Fruit fly (Drosophila melanogaster) whole organism, embryonic: ENCODE measurements around the gene dbe.

ENCODE experiments used
- Aef1 ChIP-seq: fragments of 200-800 bp; sonication (Bioruptor generic); IDR thresholded peaks from 3 replicates; pipeline ENCODE4 v1.3.6; 2022; ENCODE audit warnings: missing biosample characterization, missing genetic modification characterization
- B-H1 ChIP-seq: fragments of 200-800 bp; sonication (Bioruptor generic); IDR thresholded peaks from 3 replicates; pipeline ENCODE4 v1.3.6; 2022; ENCODE audit warnings: missing biosample characterization, missing genetic modification characterization
- Bteb2 ChIP-seq: fragments of 200-800 bp; sonication (Bioruptor generic); optimal IDR thresholded peaks from 2 replicates; lab custom pipeline; 2016; ENCODE audit warnings: missing biosample characterization, missing genetic modification characterization
- CG12391 ChIP-seq: fragments of 200-800 bp; sonication (Bioruptor generic); optimal IDR thresholded peaks from 3 replicates; lab custom pipeline; 2018; ENCODE audit warnings: missing biosample characterization, mild to moderate bottlenecking, missing genetic modification characterization, moderate library complexity
- CG13624 ChIP-seq: fragments of 200-800 bp; sonication (Bioruptor generic); optimal IDR thresholded peaks from 2 replicates; lab custom pipeline; 2016; ENCODE audit warnings: missing biosample characterization, missing genetic modification characterization
- CG15696 ChIP-seq: fragments of 200-800 bp; sonication (Bioruptor generic); optimal IDR thresholded peaks from 2 replicates; lab custom pipeline; 2019; ENCODE audit warnings: missing biosample characterization, mild to moderate bottlenecking, missing genetic modification characterization, moderate library complexity
- CG1602 ChIP-seq: fragments of 200-800 bp; sonication (Bioruptor generic); optimal IDR thresholded peaks from 3 replicates; lab custom pipeline; 2016; ENCODE audit warnings: missing biosample characterization, missing genetic modification characterization
- CG16779 ChIP-seq: fragments of 200-800 bp; sonication (Bioruptor generic); IDR thresholded peaks from 2 replicates; pipeline ENCODE4 v1.3.6; 2022; ENCODE audit warnings: missing biosample characterization, missing genetic modification characterization
- CG17359 ChIP-seq: fragments of 200-800 bp; sonication (Bioruptor generic); optimal IDR thresholded peaks from 3 replicates; lab custom pipeline; 2018; ENCODE audit warnings: missing biosample characterization, mild to moderate bottlenecking, missing genetic modification characterization, moderate library complexity
- CG17829 ChIP-seq: fragments of 200-800 bp; optimal IDR thresholded peaks from 2 replicates; lab custom pipeline; 2019; ENCODE audit warnings: missing biosample characterization, mild to moderate bottlenecking, missing genetic modification characterization, moderate library complexity
- CG18011 ChIP-seq: fragments of 200-800 bp; sonication (Bioruptor generic); optimal IDR thresholded peaks from 2 replicates; lab custom pipeline; 2017; ENCODE audit warnings: missing biosample characterization, missing genetic modification characterization, mild to moderate bottlenecking, moderate library complexity, missing genotype
- CG30403 ChIP-seq: fragments of 200-800 bp; sonication (Bioruptor generic); optimal IDR thresholded peaks from 3 replicates; lab custom pipeline; 2016; ENCODE audit warnings: missing biosample characterization, missing genetic modification characterization
- CG33213 ChIP-seq: fragments of 200-800 bp; sonication (Bioruptor generic); optimal IDR thresholded peaks from 3 replicates; lab custom pipeline; 2016; ENCODE audit warnings: missing biosample characterization, missing genetic modification characterization
- CG4820 ChIP-seq: fragments of 200-800 bp; sonication (Bioruptor generic); optimal IDR thresholded peaks from 3 replicates; lab custom pipeline; 2016; ENCODE audit warnings: missing biosample characterization, missing genetic modification characterization
- CG5245 ChIP-seq: fragments of 200-800 bp; sonication (Bioruptor generic); optimal IDR thresholded peaks from 3 replicates; lab custom pipeline; 2016; ENCODE audit warnings: missing biosample characterization, missing genetic modification characterization
- CG5953 ChIP-seq: fragments of 200-800 bp; sonication (Bioruptor generic); IDR thresholded peaks from 2 replicates; pipeline ENCODE4 v1.3.6; 2022; ENCODE audit warnings: missing biosample characterization, missing genetic modification characterization
- CG6791 ChIP-seq: fragments of 200-800 bp; sonication (Bioruptor generic); IDR thresholded peaks from 3 replicates; pipeline ENCODE4 v1.3.6; 2022; ENCODE audit warnings: missing biosample characterization, missing genetic modification characterization; ENCODE audit not compliant: partially characterized antibody
- CG7372 ChIP-seq: fragments of 200-800 bp; sonication (Bioruptor generic); IDR thresholded peaks from 2 replicates; pipeline ENCODE4 v1.3.6; 2022; ENCODE audit warnings: missing biosample characterization, missing genetic modification characterization
- CG7745 ChIP-seq: fragments of 200-800 bp; sonication (Bioruptor generic); optimal IDR thresholded peaks from 2 replicates; lab custom pipeline; 2018; ENCODE audit warnings: missing biosample characterization, mild to moderate bottlenecking, missing genetic modification characterization, moderate library complexity
- CG8765 ChIP-seq: fragments of 200-800 bp; sonication (Bioruptor generic); IDR thresholded peaks from 2 replicates; pipeline ENCODE4 v1.3.6; 2022; ENCODE audit warnings: missing biosample characterization, missing genetic modification characterization
- CG8944 ChIP-seq: fragments of 200-800 bp; sonication (Bioruptor generic); optimal IDR thresholded peaks from 3 replicates; lab custom pipeline; 2016; ENCODE audit warnings: missing biosample characterization, missing genetic modification characterization
- CkIIα-i1 ChIP-seq: fragments of 200-800 bp; sonication (Bioruptor generic); IDR thresholded peaks from 2 replicates; pipeline ENCODE4 v1.3.6; 2022; ENCODE audit warnings: missing biosample characterization, missing genetic modification characterization
- D19A ChIP-seq: fragments of 200-800 bp; optimal IDR thresholded peaks from 3 replicates; lab custom pipeline; 2019; ENCODE audit warnings: missing biosample characterization, mild to moderate bottlenecking, missing genetic modification characterization, moderate library complexity
- ERR ChIP-seq: fragments of 200-800 bp; sonication (Bioruptor generic); optimal IDR thresholded peaks from 2 replicates; lab custom pipeline; 2016; ENCODE audit warnings: missing biosample characterization, missing genetic modification characterization
- Ets97D ChIP-seq: fragments of 200-800 bp; sonication (Bioruptor generic); optimal IDR thresholded peaks from 3 replicates; lab custom pipeline; 2016; ENCODE audit warnings: missing biosample characterization, missing genetic modification characterization
- HmgZ ChIP-seq: fragments of 200-800 bp; sonication (Bioruptor generic); optimal IDR thresholded peaks from 2 replicates; lab custom pipeline; 2018; ENCODE audit warnings: missing biosample characterization, mild to moderate bottlenecking, missing genetic modification characterization
- Hr39 ChIP-seq: fragments of >200 bp; optimal IDR thresholded peaks from 2 replicates; lab custom pipeline; 2017
- NFAT ChIP-seq: fragments of 200-800 bp; sonication (Bioruptor generic); IDR thresholded peaks from 2 replicates; pipeline ENCODE4 v1.3.6; 2022; ENCODE audit warnings: missing biosample characterization, missing genetic modification characterization
- NfI ChIP-seq: fragments of 200-800 bp; sonication (Bioruptor generic); optimal IDR thresholded peaks from 3 replicates; lab custom pipeline; 2018; ENCODE audit warnings: missing biosample characterization, mild to moderate bottlenecking, missing genetic modification characterization, moderate library complexity
- Sry-β ChIP-seq: fragments of 200-800 bp; sonication (Bioruptor generic); optimal IDR thresholded peaks from 2 replicates; lab custom pipeline; 2018; ENCODE audit warnings: missing biosample characterization, mild to moderate bottlenecking, missing genetic modification characterization, moderate library complexity
- Trl ChIP-seq, 3 experiments: fragments of >200 bp in 2 of 3; fragments of 200-800 bp in 1 of 3; sonication (Bioruptor generic) in 1 of 3; optimal IDR thresholded peaks; 2 replicates in 1 of 3; 3 replicates in 2 of 3; lab custom pipeline; 2016 to 2017; ENCODE audit warnings: missing biosample characterization in 1 of 3, missing genetic modification characterization in 1 of 3
- ato ChIP-seq: fragments of 200-800 bp; sonication (Bioruptor generic); IDR thresholded peaks from 2 replicates; pipeline ENCODE4 v1.3.6; 2022; ENCODE audit warnings: missing biosample characterization, missing genetic modification characterization; ENCODE audit not compliant: partially characterized antibody
- bab2 ChIP-seq: fragments of 200-800 bp; sonication (Bioruptor generic); optimal IDR thresholded peaks from 2 replicates; lab custom pipeline; 2016; ENCODE audit warnings: missing biosample characterization, missing genetic modification characterization
- da ChIP-seq: fragments of 200-800 bp; sonication (Bioruptor generic); optimal IDR thresholded peaks from 2 replicates; lab custom pipeline; 2016; ENCODE audit warnings: missing biosample characterization, missing genetic modification characterization
- eve ChIP-seq, 2 experiments: fragments of >200 bp; optimal IDR thresholded peaks; 2 replicates each; lab custom pipeline; 2017; ENCODE audit warnings: missing biosample characterization in 2 of 2, missing genetic modification characterization in 2 of 2
- fd64A ChIP-seq: fragments of 200-800 bp; sonication (Bioruptor generic); optimal IDR thresholded peaks from 3 replicates; lab custom pipeline; 2018; ENCODE audit warnings: missing biosample characterization, mild to moderate bottlenecking, missing genetic modification characterization
- jumu ChIP-seq: fragments of 200-800 bp; sonication (Bioruptor generic); optimal IDR thresholded peaks from 3 replicates; lab custom pipeline; 2016; ENCODE audit warnings: missing biosample characterization, missing genetic modification characterization
- ken ChIP-seq: fragments of 200-800 bp; sonication (Bioruptor generic); IDR thresholded peaks from 3 replicates; pipeline ENCODE4 v1.3.6; 2022; ENCODE audit warnings: missing biosample characterization, missing genetic modification characterization
- lola ChIP-seq, 3 experiments: fragments of >200 bp in 2 of 3; fragments of 200-800 bp in 1 of 3; sonication (Bioruptor generic) in 1 of 3; optimal IDR thresholded peaks; 2 replicates each; lab custom pipeline; 2017 to 2019; ENCODE audit warnings: missing biosample characterization in 3 of 3, missing genetic modification characterization in 3 of 3, mild to moderate bottlenecking in 1 of 3, moderate library complexity in 1 of 3
- lov ChIP-seq, 2 experiments: fragments of 200-800 bp in 1 of 2; fragments of >200 bp in 1 of 2; sonication (Bioruptor generic) in 1 of 2; IDR thresholded peaks in 1 of 2; optimal IDR thresholded peaks in 1 of 2; 2 replicates in 1 of 2; 3 replicates in 1 of 2; pipeline versions ENCODE4 v1.3.6 to Lab custom; 2017 to 2022; ENCODE audit warnings: missing biosample characterization in 1 of 2, missing genetic modification characterization in 1 of 2
- luna ChIP-seq: fragments of 200-800 bp; sonication (Bioruptor generic); optimal IDR thresholded peaks from 2 replicates; lab custom pipeline; 2016; ENCODE audit warnings: missing biosample characterization, missing genetic modification characterization
- p53 ChIP-seq: fragments of 200-800 bp; sonication (Bioruptor generic); optimal IDR thresholded peaks from 2 replicates; lab custom pipeline; 2016; ENCODE audit warnings: missing biosample characterization, missing genetic modification characterization
- pb ChIP-seq: fragments of 200-800 bp; sonication (Bioruptor generic); optimal IDR thresholded peaks from 3 replicates; lab custom pipeline; 2016; ENCODE audit warnings: missing biosample characterization, missing genetic modification characterization
- sc ChIP-seq, 3 experiments: fragments of >200 bp in 2 of 3; fragments of 200-800 bp in 1 of 3; sonication (Bioruptor generic) in 1 of 3; optimal IDR thresholded peaks; 2 replicates in 2 of 3; 3 replicates in 1 of 3; lab custom pipeline; 2017; ENCODE audit warnings: mild to moderate bottlenecking in 1 of 3, missing biosample characterization in 1 of 3, missing genetic modification characterization in 1 of 3, missing genetic modification reagents in 1 of 3
- sug ChIP-seq: fragments of 200-800 bp; optimal IDR thresholded peaks from 2 replicates; lab custom pipeline; 2019; ENCODE audit warnings: missing biosample characterization, mild to moderate bottlenecking, missing genetic modification characterization, moderate library complexity
- tgo ChIP-seq: fragments of 200-800 bp; sonication (Bioruptor generic); IDR thresholded peaks from 3 replicates; pipeline ENCODE4 v1.3.6; 2022; ENCODE audit warnings: missing biosample characterization, missing genetic modification characterization
- toy ChIP-seq: fragments of 200-800 bp; sonication (Bioruptor generic); IDR thresholded peaks from 2 replicates; pipeline ENCODE4 v1.3.6; 2022; ENCODE audit warnings: missing biosample characterization, missing genetic modification characterization
- vvl ChIP-seq: fragments of 200-800 bp; sonication (Bioruptor generic); IDR thresholded peaks from 2 replicates; pipeline ENCODE4 v1.3.6; 2022; ENCODE audit warnings: missing biosample characterization, missing genetic modification characterization

dbe gene

DNA sequence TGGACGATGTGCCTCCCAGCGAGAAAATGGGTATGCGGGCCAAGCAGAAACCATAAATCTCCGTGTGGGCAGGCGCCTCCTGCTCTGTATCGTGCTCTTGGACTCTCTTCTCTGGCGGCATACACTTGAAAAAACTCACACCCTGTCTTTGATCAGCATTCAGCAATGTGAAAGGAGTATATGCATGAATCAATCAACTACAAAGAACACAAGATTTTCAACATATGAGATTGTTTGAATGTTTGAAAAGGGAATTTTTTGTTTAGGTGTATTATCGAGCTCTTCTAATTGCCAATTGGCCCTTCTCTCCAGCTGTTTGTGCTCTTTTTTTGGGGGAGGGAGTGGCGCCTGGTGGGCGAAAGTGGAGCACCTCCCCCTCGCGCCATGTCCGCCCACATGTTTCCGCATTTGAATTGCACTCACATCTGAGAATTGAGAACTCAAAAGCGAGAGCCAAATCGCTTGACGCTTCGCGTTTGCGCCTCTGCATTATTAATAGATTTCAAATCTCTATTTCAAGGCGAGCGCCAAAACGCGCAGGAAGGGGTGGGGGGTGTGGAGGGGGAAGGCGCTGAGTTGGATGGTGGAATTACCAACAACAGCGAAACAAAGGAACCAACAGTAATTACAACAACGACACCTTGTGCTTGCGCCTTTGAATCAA is 24.2 kb downstream of the dbe start (continued):
- peak; percentile 59 for TF ChIP-seq Ets97D
- peak; percentile 89 for TF ChIP-seq CG5953 (GFP tag; lab: Robert Waterston, UW)
- peak; percentile 68 for TF ChIP-seq CG18011 (GFP tag; lab: Kevin White, UChicago)
- TF ChIP-seq ERR (GFP tag; lab: Kevin White, UChicago), result peak; percentile 85
- no peak for TF ChIP-seq CG6791
- 0 out of 2 replicates have a peak, but pooled peaks have one; percentile 33 for TF ChIP-seq CkIIα-i1 (GFP tag; lab: Robert Waterston, UW)
- TF ChIP-seq D19A (tag; lab: Kevin White, UChicago), result peak; percentile 72
- TF ChIP-seq CG30403 (GFP tag; lab: Kevin White, UChicago), result peak; percentile 84
- peak; percentile 83 for TF ChIP-seq Aef1 (GFP tag; lab: Robert Waterston, UW)
- peak; percentile 60 for TF ChIP-seq p53 (GFP tag; lab: Kevin White, UChicago)
- no peak for TF ChIP-seq eve (GFP tag; optimal IDR thresholded peaks at IDR 0.05; lab: Kevin White, UChicago)
- TF ChIP-seq CG8944 (GFP tag; lab: Kevin White, UChicago), result peak; percentile 84
- TF ChIP-seq CG33213 (GFP tag; lab: Kevin White, UChicago), result peak; percentile 83
- TF ChIP-seq Trl (optimal IDR thresholded peaks at IDR 0.05; lab: Kevin White, UChicago), result peak; percentile 22 to 50
- TF ChIP-seq Trl (GFP tag; optimal IDR thresholded peaks at IDR 0.05; lab: Kevin White, UChicago), result peak; percentile 86
- no peak; the same call in 1 of the 2 replicates for TF ChIP-seq toy
- peak; percentile 86 for TF ChIP-seq CG13624 (GFP tag; lab: Kevin White, UChicago)
- TF ChIP-seq Bteb2 (GFP tag; lab: Kevin White, UChicago), result peak; percentile 85
- 0 out of 2 replicates have a peak, but pooled peaks have one; percentile 12 for TF ChIP-seq CG8765 (GFP tag; lab: Robert Waterston, UW)
- peak; percentile 31 for TF ChIP-seq CG15696
- no peak for TF ChIP-seq sc (optimal IDR thresholded peaks at IDR 0.05; lab: Kevin White, UChicago)
- peak; percentile 62 for TF ChIP-seq sc (GFP tag; optimal IDR thresholded peaks at IDR 0.05; lab: Kevin White, UChicago)
- peak; percentile 71 for TF ChIP-seq CG5245 (GFP tag; lab: Kevin White, UChicago)
- peak; percentile 85 for TF ChIP-seq B-H1
- peak; percentile 82 for TF ChIP-seq CG4820 (GFP tag; lab: Kevin White, UChicago)
- TF ChIP-seq CG1602 (GFP tag; lab: Kevin White, UChicago), result peak; percentile 75
- peak; percentile 84 for TF ChIP-seq tgo
- TF ChIP-seq jumu (GFP tag; lab: Kevin White, UChicago), result peak; percentile 91
- peak; percentile 87 for TF ChIP-seq pb (GFP tag; lab: Kevin White, UChicago)
- peak; percentile 75 for TF ChIP-seq sug
- TF ChIP-seq CG7745, result no peak
- peak; percentile 83 for TF ChIP-seq HmgZ
- TF ChIP-seq CG17829 (tag; lab: Kevin White, UChicago), result peak; percentile 83
- TF ChIP-seq ato (GFP tag; lab: Robert Waterston, UW), result no peak
- TF ChIP-seq CG7372 (GFP tag; lab: Robert Waterston, UW), result peak; percentile 87
- peak; percentile 90 for TF ChIP-seq ken
- TF ChIP-seq NFAT (GFP tag; lab: Robert Waterston, UW), result peak; percentile 91
- TF ChIP-seq CG12391 (tag; lab: Kevin White, UChicago), result peak; percentile 84
- TF ChIP-seq vvl (GFP tag; lab: Robert Waterston, UW), result peak; percentile 95
- peak; percentile 63 for TF ChIP-seq fd64A (GFP tag; lab: Kevin White, UChicago)
- TF ChIP-seq luna, result peak; percentile 26
- peak; percentile 87 for TF ChIP-seq CG16779 (GFP tag; lab: Robert Waterston, UW)
- TF ChIP-seq da (GFP tag; lab: Kevin White, UChicago), result peak; percentile 62
- TF ChIP-seq lov (optimal IDR thresholded peaks at IDR 0.05; lab: Kevin White, UChicago), result no peak
- TF ChIP-seq lov (GFP tag; IDR thresholded peaks at IDR 0.05; lab: Robert Waterston, UW), result peak; percentile 78; the same call in 1 of the 3 replicates
- peak; percentile 92 for TF ChIP-seq NfI (GFP tag; lab: Kevin White, UChicago)
- peak; percentile 94 for TF ChIP-seq CG17359 (tag; lab: Kevin White, UChicago)
- TF ChIP-seq Sry-β (GFP tag; lab: Kevin White, UChicago), result no peak
- TF ChIP-seq bab2 (GFP tag; lab: Kevin White, UChicago), result peak; percentile 85
- TF ChIP-seq Hr39 (lab: Kevin White, UChicago), result no peak
- peak in 1 of 3 experiments; percentile 32 for TF ChIP-seq lola (GFP tag; optimal IDR thresholded peaks at IDR 0.05; lab: Kevin White, UChicago)
